Worm (Caenorhabditis elegans): ENCODE measurements around the gene K05F1.9.

DNA sequence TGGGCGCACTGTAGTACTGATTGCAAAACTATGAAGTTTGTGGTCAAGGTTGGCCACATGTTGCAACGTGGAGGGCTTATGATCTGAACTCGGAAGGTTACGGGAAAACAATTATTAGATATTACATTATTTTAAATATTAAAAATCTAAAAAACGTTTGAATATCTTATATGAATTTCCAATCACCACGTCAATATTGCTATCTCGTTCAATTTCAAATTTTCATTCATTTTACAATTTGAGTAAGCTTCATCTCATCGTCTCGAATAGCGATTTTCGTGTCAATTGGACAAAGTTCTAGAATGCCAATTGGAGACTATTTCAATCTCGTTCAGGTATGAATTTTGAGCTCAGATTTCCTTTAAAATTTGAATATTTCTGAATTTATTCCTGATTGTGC, 15.4 kb upstream of the K05F1.9 start, which contains the start of gene ZK1248.20:
- TF ChIP-seq ama-1 (optimal IDR thresholded peaks at IDR 0.05) = no peak
- no peak for TF ChIP-seq nhr-11 (tag; optimal IDR thresholded peaks at IDR 0.05)
- TF ChIP-seq unc-62 (GFP tag; optimal IDR thresholded peaks at IDR 0.05) = no peak
- TF ChIP-seq lsy-2 (tag; optimal IDR thresholded peaks at IDR 0.05) = no peak
- no peak for TF ChIP-seq ces-1 (GFP tag; optimal IDR thresholded peaks at IDR 0.05)
